Worm (Caenorhabditis elegans) whole organism, L4/young adult: ENCODE measurements around the gene F46F5.11.

Experiments
- W03F9.2 ChIP-seq: fragments of 150-350 bp; optimal IDR thresholded peaks from 2 replicates; lab custom pipeline; 2014; ENCODE audit warnings: missing biosample characterization, missing genetic modification characterization
- dao-5 ChIP-seq: sonication (generic microtip); optimal IDR thresholded peaks from 2 replicates; lab custom pipeline; 2016; ENCODE audit warnings: missing genotype, missing genetic modification characterization, moderate library complexity, missing compliant biosample characterization
- him-1 ChIP-seq: sonication (generic microtip); optimal IDR thresholded peaks from 2 replicates; lab custom pipeline; 2016; ENCODE audit warnings: missing genotype, missing genetic modification reagents, missing genetic modification characterization, missing compliant biosample characterization

DNA sequence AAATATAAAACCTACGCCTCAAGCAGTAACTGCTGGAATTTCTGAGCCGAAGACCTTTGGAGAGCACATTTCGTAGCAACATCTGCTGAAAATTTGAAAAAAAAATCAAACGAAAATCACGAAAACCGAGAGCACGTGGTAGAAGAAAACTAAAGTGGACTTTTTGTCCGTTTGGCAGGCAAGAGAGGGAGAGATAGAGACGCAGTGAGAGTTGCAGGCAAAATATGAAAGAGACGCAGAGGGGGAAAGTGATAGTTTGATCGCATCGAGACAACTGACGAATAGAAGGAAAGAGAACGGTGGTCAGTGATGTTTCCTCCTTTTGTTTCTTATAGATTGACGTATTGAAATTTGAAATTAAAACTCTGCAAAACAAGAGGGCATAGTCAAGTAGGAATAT is 40.0 kb downstream of the F46F5.11 start, which contains the start of the genes acdh-9 and F28A10.13:
- TF ChIP-seq W03F9.2 = no peak
- no peak for TF ChIP-seq him-1 (tag; lab: Kevin White, UChicago)
- no peak for TF ChIP-seq dao-5
